Worm (Caenorhabditis elegans): ENCODE measurements around the gene srw-130.
"Not testable (repeated sequence)": the region's sequence is repeated elsewhere in the genome, so short reads cannot be mapped to it uniquely, and the experiment has no call there.

The srw-130 gene

ce11 chrV:3548798-3549197 lies at the start of gene srw-130:
srw-130 (minus strand) TSS chrV:3548898.
- TF ChIP-seq daf-16 (GFP tag; optimal IDR thresholded peaks at IDR 0.05) (no peak), daf-16 (tag; optimal IDR thresholded peaks at IDR 0.05) (no peak), tag-97 (GFP tag; IDR thresholded peaks at IDR 0.05) (no peak), skn-1 (tag; optimal IDR thresholded peaks at IDR 0.05) (no peak), lin-13 (GFP tag; optimal IDR thresholded peaks at IDR 0.05) (no peak), sdz-12 (GFP tag; optimal IDR thresholded peaks at IDR 0.05) (no peak), nhr-6 (tag; optimal IDR thresholded peaks at IDR 0.05) (no peak), T20F7.1 (GFP tag; optimal IDR thresholded peaks at IDR 0.05) (no peak), attf-4 (tag; optimal IDR thresholded peaks at IDR 0.05) (no peak), lir-3 (tag; optimal IDR thresholded peaks at IDR 0.05) (no peak)

ce11 chrV:3597052-3597451 lies 48.4 kb upstream of the srw-130 start, which contains the start of gene srh-212:
srh-212 (minus strand) TSS chrV:3597152.
- not testable (repeated sequence) for TF ChIP-seq unc-39 (tag; optimal IDR thresholded peaks at IDR 0.05); mdt-29 (GFP tag; IDR thresholded peaks at IDR 0.05); lsy-2 (tag; optimal IDR thresholded peaks at IDR 0.05)

ce11 chrV:3594936-3595335 lies 46.2 kb upstream of the srw-130 start, which contains the start of gene srh-213:
srh-213 (minus strand) TSS chrV:3595036.
- TF ChIP-seq dmd-8 (GFP tag; IDR thresholded peaks at IDR 0.05) (no peak), nhr-10 (tag; optimal IDR thresholded peaks at IDR 0.05) (no peak), aha-1 (tag) (peak; percentile 84)

- TF ChIP-seq nhr-237 (tag; optimal IDR thresholded peaks at IDR 0.05) = no peak
- TF ChIP-seq tag-97 (GFP tag; IDR thresholded peaks at IDR 0.05) = no peak
- TF ChIP-seq hlh-30 (tag; optimal IDR thresholded peaks at IDR 0.05; ENCODE audit: insufficient read depth) = no peak
- TF ChIP-seq lin-38 (GFP tag; IDR thresholded peaks at IDR 0.05) = no peak
- TF ChIP-seq dmd-9 (GFP tag; IDR thresholded peaks at IDR 0.05) = no peak
- no peak for TF ChIP-seq egl-43 (GFP tag; IDR thresholded peaks at IDR 0.05)
- no peak for TF ChIP-seq ceh-82 (tag; optimal IDR thresholded peaks at IDR 0.05)
- no peak for TF ChIP-seq egl-27 (tag; optimal IDR thresholded peaks at IDR 0.05)
- no peak for TF ChIP-seq lin-15B (tag; optimal IDR thresholded peaks at IDR 0.05)
- no peak for TF ChIP-seq T26A8.4 (GFP tag; IDR thresholded peaks at IDR 0.05)
- no peak for TF ChIP-seq ceh-20 (GFP tag; IDR thresholded peaks at IDR 0.05)
- TF ChIP-seq ztf-11 (tag; optimal IDR thresholded peaks at IDR 0.05) = no peak
- TF ChIP-seq F10B5.3 (tag; optimal IDR thresholded peaks at IDR 0.05) = no peak
- no peak for TF ChIP-seq jun-1 (tag; optimal IDR thresholded peaks at IDR 0.05)
- no peak for TF ChIP-seq tra-1 (GFP tag; IDR thresholded peaks at IDR 0.05)
These were observed 43.4 kb upstream of the srw-130 start, which contains the start of gene T22F3.12 for ce11 chrV:3592099-3592498. T22F3.12 (minus strand) TSS chrV:3592199.

ce11 chrV:3588223-3588622 lies 39.5 kb upstream of the srw-130 start:
- TF ChIP-seq nhr-6 (tag; optimal IDR thresholded peaks at IDR 0.05) (no peak), mdl-1 (tag; optimal IDR thresholded peaks at IDR 0.05) (no peak), ceh-20 (GFP tag; IDR thresholded peaks at IDR 0.05) (peak; percentile 54; the same call in 1 of the 2 replicates), mes-2 (tag; optimal IDR thresholded peaks at IDR 0.05; ENCODE audit: poor library complexity, severe bottlenecking) (peak; percentile 35), daf-16 (GFP tag; optimal IDR thresholded peaks at IDR 0.05) (peak in 1 of 2 experiments; percentile 17), daf-16 (tag; optimal IDR thresholded peaks at IDR 0.05) (peak; percentile 45), T26A8.4 (GFP tag; IDR thresholded peaks at IDR 0.05) (peak; percentile 63), lin-38 (GFP tag; IDR thresholded peaks at IDR 0.05) (peak; percentile 64), vab-7 (GFP tag; IDR thresholded peaks at IDR 0.05) (peak; percentile 58; the same call in 1 of the 2 replicates), F49E8.2 (tag; optimal IDR thresholded peaks at IDR 0.05; ENCODE audit: borderline replicate concordance) (no peak), lin-13 (GFP tag; optimal IDR thresholded peaks at IDR 0.05) (peak; percentile 42), snpc-1.2 (GFP tag; IDR thresholded peaks at IDR 0.05) (peak; percentile 47; the same call in 1 of the 2 replicates), nhr-11 (tag; optimal IDR thresholded peaks at IDR 0.05) (no peak), daf-19 (GFP tag; conservative IDR thresholded peaks at IDR 0.05) (no peak), mxl-3 (GFP tag; optimal IDR thresholded peaks at IDR 0.05) (no peak), lim-7 (GFP tag; IDR thresholded peaks at IDR 0.05) (peak; percentile 75), unc-130 (GFP tag; optimal IDR thresholded peaks at IDR 0.05) (no peak), nhr-77 (tag; optimal IDR thresholded peaks at IDR 0.05) (no peak), nhr-10 (tag; optimal IDR thresholded peaks at IDR 0.05) (no peak), php-3 (GFP tag; IDR thresholded peaks at IDR 0.05) (0 out of 2 replicates have a peak, but pooled peaks have one; percentile 17), lsy-2 (tag; optimal IDR thresholded peaks at IDR 0.05) (peak in 1 of 2 experiments; percentile 22), zag-1 (tag; optimal IDR thresholded peaks at IDR 0.05) (no peak), nhr-111 (GFP tag; optimal IDR thresholded peaks at IDR 0.05) (no peak), ceh-32 (tag; optimal IDR thresholded peaks at IDR 0.05; ENCODE audit: poor library complexity) (no peak)

Data from whole organism, L4 larva.